Fruit fly (Drosophila melanogaster): ENCODE results near the gene gcm2.
A peak's percentile ranks its signal among the peaks of the same experiment; 100 is the strongest.

The gcm2 gene

dm6 chr2L:9576269-9576933, 32.0 kb upstream of the gcm2 start, which contains the start of gene Mtpalpha (continued):
- TF ChIP-seq CG6854 (GFP tag; optimal IDR thresholded peaks at IDR 0.05) (peak; percentile 35), Med (GFP tag) (peak; percentile 89), CG17361 (GFP tag; IDR thresholded peaks at IDR 0.05) (0 out of 3 replicates have a peak, but pooled peaks have one; percentile 49), CG4424 (GFP tag; optimal IDR thresholded peaks at IDR 0.05) (no peak), Eip74EF (GFP tag; optimal IDR thresholded peaks at IDR 0.05) (peak in 1 of 2 experiments; percentile 4), Dek (tag; optimal IDR thresholded peaks at IDR 0.05) (peak; percentile 65), CG42726 (GFP tag; IDR thresholded peaks at IDR 0.05; ENCODE audit: partially characterized antibody) (0 out of 2 replicates have a peak, but pooled peaks have one; percentile 15), pzg (GFP tag; optimal IDR thresholded peaks at IDR 0.05) (peak; percentile 73), CG3847 (GFP tag; IDR thresholded peaks at IDR 0.05) (peak; percentile 50; the same call in 1 of the 2 replicates), YL-1 (GFP tag; optimal IDR thresholded peaks at IDR 0.05) (peak; percentile 67), vvl (GFP tag; IDR thresholded peaks at IDR 0.05) (peak; percentile 63), CG14441 (GFP tag; IDR thresholded peaks at IDR 0.05) (0 out of 2 replicates have a peak, but pooled peaks have one; percentile 7), Antp (GFP tag; optimal IDR thresholded peaks at IDR 0.05) (peak; percentile 55), tgo (GFP tag; IDR thresholded peaks at IDR 0.05) (0 out of 3 replicates have a peak, but pooled peaks have one; percentile 17), Pdp1 (GFP tag; optimal IDR thresholded peaks at IDR 0.05) (peak; percentile 32 to 77)

dm6 chr2L:9579538-9579937, 28.8 kb upstream of the gcm2 start, which contains the start of gene CG31709:
Gene CG31709 (minus strand): TSS chr2L:9579638.
- TF ChIP-seq CG15601 (tag; optimal IDR thresholded peaks at IDR 0.05) (no peak), luna (GFP tag; optimal IDR thresholded peaks at IDR 0.05) (no peak), Antp (GFP tag; optimal IDR thresholded peaks at IDR 0.05) (no peak), CG15011 (GFP tag; optimal IDR thresholded peaks at IDR 0.05) (no peak), CG12744 (GFP tag; optimal IDR thresholded peaks at IDR 0.05) (no peak), Mes4 (GFP tag; optimal IDR thresholded peaks at IDR 0.05) (no peak), CG7556 (GFP tag; optimal IDR thresholded peaks at IDR 0.05) (no peak), CG13624 (GFP tag; optimal IDR thresholded peaks at IDR 0.05) (no peak), fd3F (GFP tag; optimal IDR thresholded peaks at IDR 0.05) (no peak), CG13287 (GFP tag; IDR thresholded peaks at IDR 0.05; ENCODE audit: partially characterized antibody) (no peak), dysf (GFP tag; IDR thresholded peaks at IDR 0.05) (no peak), klu (GFP tag; IDR thresholded peaks at IDR 0.05) (no peak), kay (GFP tag; optimal IDR thresholded peaks at IDR 0.05) (no peak), wek (GFP tag; optimal IDR thresholded peaks at IDR 0.05) (no peak), tll (GFP tag; optimal IDR thresholded peaks at IDR 0.05) (no peak), CG6254 (GFP tag; optimal IDR thresholded peaks at IDR 0.05) (no peak)

- TF ChIP-seq insv (GFP tag; optimal IDR thresholded peaks at IDR 0.05) (peak in 1 of 2 experiments; percentile 55), bowl (GFP tag; IDR thresholded peaks at IDR 0.05) (no peak), MBD-R2 (GFP tag; IDR thresholded peaks at IDR 0.05) (no peak), jing (GFP tag; optimal IDR thresholded peaks at IDR 0.05) (peak; percentile 62), dimm (GFP tag; IDR thresholded peaks at IDR 0.05) (no peak), Deaf1 (tag; optimal IDR thresholded peaks at IDR 0.05) (peak; percentile 88), CG16815 (GFP tag; optimal IDR thresholded peaks at IDR 0.05) (no peak), vfl (GFP tag; optimal IDR thresholded peaks at IDR 0.05) (no peak), Sox100B (GFP tag; optimal IDR thresholded peaks at IDR 0.05) (no peak), kni (GFP tag; optimal IDR thresholded peaks at IDR 0.05) (peak; percentile 28), CTCF (GFP tag; optimal IDR thresholded peaks at IDR 0.05) (no peak), dm (GFP tag; optimal IDR thresholded peaks at IDR 0.05) (no peak), eyg (GFP tag; optimal IDR thresholded peaks at IDR 0.05) (no peak), al (GFP tag; IDR thresholded peaks at IDR 0.05) (no peak), CG15479 (GFP tag; optimal IDR thresholded peaks at IDR 0.05) (peak; percentile 47), Atf-2 (GFP tag; optimal IDR thresholded peaks at IDR 0.05) (no peak), NfI (GFP tag; optimal IDR thresholded peaks at IDR 0.05) (no peak), btn (GFP tag; optimal IDR thresholded peaks at IDR 0.05) (no peak), tin (GFP tag; optimal IDR thresholded peaks at IDR 0.05) (no peak)
Observed at dm6 chr2L:9581582-9581981, 26.8 kb upstream of the gcm2 start, which contains the start of gene gcm. Gene gcm (minus strand): TSS chr2L:9581745.

Measured in whole organism, embryonic.